Worm (Caenorhabditis elegans) whole organism, late embryonic: Measurements from ENCODE around the gene msp-53.

Source experiments
- C08G9.2 ChIP-seq: sonication (generic microtip); optimal IDR thresholded peaks from 2 replicates; lab custom pipeline; 2016; ENCODE audit warnings: mild to moderate bottlenecking, missing genetic modification characterization, moderate library complexity, missing compliant biosample characterization
- F13H6.1 ChIP-seq: sonication (generic microtip); optimal IDR thresholded peaks from 2 replicates; lab custom pipeline; 2016; ENCODE audit warnings: missing genetic modification characterization, missing compliant biosample characterization
- K02D7.2 ChIP-seq: sonication (generic microtip); optimal IDR thresholded peaks from 2 replicates; lab custom pipeline; 2017; ENCODE audit warnings: mild to moderate bottlenecking, missing genetic modification characterization, missing compliant biosample characterization
- ahr-1 ChIP-seq: sonication (generic microtip); optimal IDR thresholded peaks from 2 replicates; lab custom pipeline; 2016; ENCODE audit warnings: missing genetic modification characterization, missing compliant biosample characterization
- ceh-18 ChIP-seq: sonication (generic microtip); optimal IDR thresholded peaks from 2 replicates; lab custom pipeline; 2016; ENCODE audit warnings: missing genetic modification characterization, missing compliant biosample characterization
- ceh-19 ChIP-seq: fragments of 200-800 bp; sonication (Bioruptor generic); optimal IDR thresholded peaks from 2 replicates; lab custom pipeline; 2018; ENCODE audit warnings: mild to moderate bottlenecking, missing genetic modification characterization, missing compliant biosample characterization
- ceh-24 ChIP-seq: sonication (generic microtip); optimal IDR thresholded peaks from 2 replicates; lab custom pipeline; 2016; ENCODE audit warnings: mild to moderate bottlenecking, missing genetic modification characterization, missing compliant biosample characterization
- ceh-30 ChIP-seq: fragments of 150-350 bp; optimal IDR thresholded peaks from 2 replicates; lab custom pipeline; 2014; ENCODE audit warnings: missing biosample characterization, missing genetic modification characterization
- ceh-31 ChIP-seq: sonication (generic microtip); optimal IDR thresholded peaks from 2 replicates; lab custom pipeline; 2016; ENCODE audit warnings: missing genetic modification characterization, missing compliant biosample characterization
- ceh-45 ChIP-seq: fragments of 200-800 bp; sonication (Bioruptor generic); IDR thresholded peaks from 2 replicates; pipeline ENCODE4 v1.3.6; 2022; ENCODE audit warnings: missing genetic modification reagents, missing genetic modification characterization, missing compliant biosample characterization
- ceh-48 ChIP-seq: sonication (generic microtip); optimal IDR thresholded peaks from 2 replicates; lab custom pipeline; 2016; ENCODE audit warnings: missing genetic modification characterization, inconsistent platforms, missing compliant biosample characterization
- ceh-6 ChIP-seq: fragments of 200-800 bp; sonication (Bioruptor generic); optimal IDR thresholded peaks from 2 replicates; lab custom pipeline; 2018; ENCODE audit warnings: mild to moderate bottlenecking, missing genetic modification characterization, missing compliant biosample characterization
- dmd-4 ChIP-seq: sonication (generic microtip); optimal IDR thresholded peaks from 2 replicates; lab custom pipeline; 2016; ENCODE audit warnings: borderline replicate concordance, missing genetic modification characterization, missing compliant biosample characterization
- elt-2 ChIP-seq: sonication (generic microtip); optimal IDR thresholded peaks from 2 replicates; lab custom pipeline; 2016; ENCODE audit warnings: missing genetic modification reagents, missing genetic modification characterization, missing compliant biosample characterization
- fkh-10 ChIP-seq: fragments of 150-350 bp; optimal IDR thresholded peaks from 2 replicates; lab custom pipeline; 2014; ENCODE audit warnings: missing biosample characterization, missing genetic modification reagents, missing genetic modification characterization
- hlh-15 ChIP-seq: sonication (generic microtip); optimal IDR thresholded peaks from 2 replicates; lab custom pipeline; 2016; ENCODE audit warnings: missing genetic modification characterization, missing compliant biosample characterization
- hlh-6 ChIP-seq: sonication (generic microtip); optimal IDR thresholded peaks from 2 replicates; lab custom pipeline; 2016; ENCODE audit warnings: missing genotype, missing genetic modification characterization, missing compliant biosample characterization
- lim-6 ChIP-seq: sonication (generic microtip); optimal IDR thresholded peaks from 2 replicates; lab custom pipeline; 2016; ENCODE audit warnings: missing genetic modification characterization, missing compliant biosample characterization
- nfya-1 ChIP-seq: sonication (generic microtip); optimal IDR thresholded peaks from 2 replicates; lab custom pipeline; 2017; ENCODE audit warnings: missing genetic modification characterization, mild to moderate bottlenecking, missing compliant biosample characterization, antibody characterized with exemption, moderate library complexity
- pag-3 ChIP-seq: sonication (generic microtip); optimal IDR thresholded peaks from 2 replicates; lab custom pipeline; 2016; ENCODE audit warnings: missing compliant biosample characterization, missing genetic modification characterization, borderline replicate concordance
- pat-9 ChIP-seq: fragments of 200-800 bp; sonication (Bioruptor generic); optimal IDR thresholded peaks from 2 replicates; lab custom pipeline; 2018; ENCODE audit warnings: mild to moderate bottlenecking, missing genetic modification characterization, moderate library complexity, missing compliant biosample characterization
- pax-1 ChIP-seq: fragments of 150-350 bp; optimal IDR thresholded peaks from 2 replicates; lab custom pipeline; 2014; ENCODE audit warnings: missing biosample characterization, missing genetic modification characterization
- pqm-1 ChIP-seq: sonication (generic microtip); optimal IDR thresholded peaks from 2 replicates; lab custom pipeline; 2016; ENCODE audit warnings: missing genetic modification characterization, missing compliant biosample characterization
- pros-1 ChIP-seq: fragments of 150-350 bp; optimal IDR thresholded peaks from 2 replicates; lab custom pipeline; 2014; ENCODE audit warnings: missing biosample characterization, missing genetic modification reagents, missing genetic modification characterization
- sdc-2 ChIP-seq: sonication (generic microtip); optimal IDR thresholded peaks from 2 replicates; lab custom pipeline; 2016; ENCODE audit warnings: missing genotype, missing genetic modification characterization, missing compliant biosample characterization
- sox-2 ChIP-seq: fragments of 200-800 bp; sonication (Bioruptor generic); IDR thresholded peaks from 2 replicates; pipeline ENCODE4 v1.3.6; 2022; ENCODE audit warnings: missing genetic modification reagents, missing genetic modification characterization, missing compliant biosample characterization
- sox-4 ChIP-seq: sonication (generic microtip); optimal IDR thresholded peaks from 2 replicates; lab custom pipeline; 2017; ENCODE audit warnings: mild to moderate bottlenecking, missing genetic modification characterization, inconsistent platforms, missing compliant biosample characterization
- syd-9 ChIP-seq: sonication (generic microtip); optimal IDR thresholded peaks from 2 replicates; lab custom pipeline; 2016; ENCODE audit warnings: mild to moderate bottlenecking, missing genetic modification characterization, moderate library complexity, missing compliant biosample characterization
- tbx-2 ChIP-seq: sonication (generic microtip); optimal IDR thresholded peaks from 2 replicates; lab custom pipeline; 2016; ENCODE audit warnings: missing genetic modification characterization, missing compliant biosample characterization
- tbx-7 ChIP-seq: sonication (generic microtip); optimal IDR thresholded peaks from 2 replicates; lab custom pipeline; 2016; ENCODE audit warnings: missing genotype, missing genetic modification characterization, missing compliant biosample characterization
- unc-42 ChIP-seq: sonication (generic microtip); optimal IDR thresholded peaks from 2 replicates; lab custom pipeline; 2016; ENCODE audit warnings: missing genotype, missing genetic modification characterization, missing compliant biosample characterization
- unc-86 ChIP-seq: sonication (generic microtip); optimal IDR thresholded peaks from 2 replicates; lab custom pipeline; 2016; ENCODE audit warnings: missing genetic modification characterization, missing compliant biosample characterization

Gene msp-53

ce11 chrIV:5100145-5100544 is 35.3 kb upstream of the msp-53 start:
- TF ChIP-seq C08G9.2 (tag; lab: Kevin White, UChicago) = no peak
- TF ChIP-seq sox-4 (tag; lab: Kevin White, UChicago) = no peak
- TF ChIP-seq K02D7.2 (tag; lab: Kevin White, UChicago) = peak; percentile 23
- 0 out of 2 replicates have a peak, but pooled peaks have one; percentile 38 for TF ChIP-seq ceh-45 (GFP tag; lab: Robert Waterston, UW)
- TF ChIP-seq unc-42 (tag; lab: Kevin White, UChicago) = peak; percentile 88
- TF ChIP-seq tbx-2 (tag; lab: Kevin White, UChicago) = peak; percentile 52
- no peak for TF ChIP-seq F13H6.1 (tag; lab: Kevin White, UChicago)
- TF ChIP-seq tbx-7 (tag; lab: Kevin White, UChicago) = no peak
- TF ChIP-seq unc-86 (tag; lab: Kevin White, UChicago) = no peak
- no peak for TF ChIP-seq ceh-19
- TF ChIP-seq pax-1 = no peak

DNA sequence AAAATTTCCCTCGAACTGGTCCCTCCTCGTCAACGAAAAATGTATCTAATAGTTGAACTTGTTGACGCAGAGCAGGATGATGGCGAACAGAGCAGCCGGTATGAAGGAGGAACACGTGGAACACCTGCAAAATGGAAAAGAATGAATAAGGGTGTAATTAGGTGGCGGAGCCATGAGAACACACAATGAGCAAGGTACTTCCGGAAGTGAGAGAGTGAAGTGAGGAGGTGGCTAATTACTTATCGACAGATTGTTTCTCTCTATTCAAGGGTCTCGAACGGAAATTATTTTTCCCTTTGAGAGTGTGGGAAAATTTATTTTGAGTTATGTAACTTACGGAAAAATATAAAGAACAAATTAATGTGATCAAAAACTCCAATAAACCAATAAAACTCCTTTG is 28.6 kb upstream of the msp-53 start:
- TF ChIP-seq sox-2 (GFP tag; lab: Robert Waterston, UW) (0 out of 2 replicates have a peak, but pooled peaks have one; percentile 10), pqm-1 (tag; lab: Kevin White, UChicago) (no peak)
- TF ChIP-seq, all 69 proteins: peak for 1

DNA sequence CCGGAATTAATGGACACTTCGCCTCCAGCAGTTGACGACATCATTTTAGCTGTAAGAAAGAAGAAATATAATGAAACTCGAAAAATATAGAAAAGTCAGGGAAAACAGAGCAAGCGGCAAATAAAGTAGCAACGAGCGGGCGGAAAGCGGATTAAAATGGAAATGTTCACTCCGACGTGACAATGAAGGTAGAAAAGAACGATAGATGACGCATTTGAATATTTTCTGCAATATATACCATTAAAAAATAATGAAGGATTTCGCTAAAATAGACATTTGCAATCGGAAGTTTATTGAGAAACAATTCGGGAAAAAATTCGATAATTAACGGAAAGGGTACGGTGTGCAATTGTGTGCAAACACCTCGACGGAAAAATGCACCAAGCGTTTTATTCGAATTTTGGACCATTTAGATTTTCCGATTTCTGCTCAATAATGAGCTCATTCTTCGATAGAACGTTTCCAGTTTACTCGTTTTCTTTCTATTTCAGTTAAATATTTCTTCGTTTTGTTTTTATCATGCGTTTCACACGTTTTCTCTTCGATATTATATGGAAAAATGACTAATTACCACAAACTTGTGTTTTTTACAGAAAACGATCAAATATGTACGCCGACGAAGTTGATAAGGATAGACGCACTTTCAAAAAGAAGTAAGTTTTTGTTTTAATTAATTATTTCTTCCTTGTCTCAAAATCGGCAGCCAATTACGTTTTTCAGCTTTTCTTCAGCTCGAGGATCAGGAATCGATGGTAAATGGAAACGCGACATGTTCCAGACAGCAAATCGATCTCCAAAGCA is 26.3 kb upstream of the msp-53 start, which contains the start of the genes snpn-1 and C02B10.4:
Gene snpn-1, minus strand, starts transcription at position 51 of the 801 bp plus-strand sequence.
Gene C02B10.4, plus strand, starts transcription at position 594 of the 801 bp plus-strand sequence.
- TF ChIP-seq hlh-6 (tag; lab: Kevin White, UChicago) = no peak
- peak; percentile 31 for TF ChIP-seq elt-2 (tag; lab: Kevin White, UChicago)
- TF ChIP-seq fkh-10 = no peak
- TF ChIP-seq ceh-48 (tag; lab: Kevin White, UChicago) = peak; percentile 70
- TF ChIP-seq hlh-15 = no peak
- TF ChIP-seq unc-42 (tag; lab: Kevin White, UChicago) = peak; percentile 78
- TF ChIP-seq dmd-4 (tag; lab: Kevin White, UChicago) = no peak
- TF ChIP-seq nfya-1 = peak; percentile 38
- TF ChIP-seq pax-1 = peak; percentile 28
- no peak for TF ChIP-seq ceh-30
- TF ChIP-seq pag-3 (tag; lab: Kevin White, UChicago) = no peak
- no peak for TF ChIP-seq ceh-45 (GFP tag; lab: Robert Waterston, UW)
- TF ChIP-seq ceh-31 (tag; lab: Kevin White, UChicago) = peak; percentile 27

- peak; percentile 58 for TF ChIP-seq elt-2 (tag; lab: Kevin White, UChicago)
- peak; percentile 6 for TF ChIP-seq nfya-1
- peak; percentile 17 for TF ChIP-seq ceh-31 (tag; lab: Kevin White, UChicago)
- peak; percentile 64 for TF ChIP-seq tbx-2 (tag; lab: Kevin White, UChicago)
Measured at ce11 chrIV:5089795-5090528, 25.1 kb upstream of the msp-53 start.

- no peak for TF ChIP-seq K02D7.2 (tag; lab: Kevin White, UChicago)
- no peak for TF ChIP-seq ceh-18
- no peak for TF ChIP-seq sdc-2 (tag; lab: Kevin White, UChicago)
- no peak for TF ChIP-seq pqm-1 (tag; lab: Kevin White, UChicago)
- TF ChIP-seq lim-6 (tag; lab: Kevin White, UChicago) = no peak
- TF ChIP-seq pros-1 = no peak
- TF ChIP-seq sox-4 (tag; lab: Kevin White, UChicago) = no peak
- TF ChIP-seq syd-9 (tag; lab: Kevin White, UChicago) = no peak
- no peak for TF ChIP-seq nfya-1
- no peak for TF ChIP-seq pat-9 (tag; lab: Kevin White, UChicago)
- no peak for TF ChIP-seq ahr-1 (tag; lab: Kevin White, UChicago)
- TF ChIP-seq ceh-24 (tag; lab: Kevin White, UChicago) = no peak
- TF ChIP-seq unc-86 (tag; lab: Kevin White, UChicago) = no peak
- no peak for TF ChIP-seq ceh-30
- no peak for TF ChIP-seq ceh-6 (GFP tag; lab: Kevin White, UChicago)
Measured at ce11 chrIV:5088814-5089322, 24.0 kb upstream of the msp-53 start, which contains the start of gene ivd-1. TSS of gene ivd-1 (minus strand) at chrIV:5088864.
